Fruit fly (Drosophila melanogaster): Measurements from ENCODE around the gene mora.

mora gene

DNA sequence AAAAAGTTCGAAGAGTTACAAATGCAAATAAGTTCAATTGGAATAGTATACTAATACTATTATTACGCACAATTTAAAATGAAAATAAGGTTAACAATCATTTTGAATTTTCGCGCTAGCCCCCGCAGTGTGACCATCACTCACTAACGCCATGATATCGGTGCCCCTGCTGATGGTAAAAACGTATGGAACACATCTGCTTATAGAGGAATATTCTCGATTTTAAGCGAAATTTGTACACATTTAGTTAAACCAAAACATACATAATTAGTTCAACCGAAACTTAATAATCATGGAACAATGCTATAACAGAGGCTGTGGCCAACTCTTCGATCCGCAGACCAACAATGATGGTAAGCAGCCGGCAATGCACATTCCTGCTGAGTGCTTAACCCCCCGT lies at the start of gene mora:
Gene mora (plus strand): TSS at position 172 of the 400 bp plus-strand sequence.
- TF ChIP-seq CG14711 (tag; optimal IDR thresholded peaks at IDR 0.05) (no peak), pad (GFP tag; optimal IDR thresholded peaks at IDR 0.05) (no peak), Clk (GFP tag; optimal IDR thresholded peaks at IDR 0.05) (no peak), CG5204 (GFP tag; optimal IDR thresholded peaks at IDR 0.05) (no peak)

DNA sequence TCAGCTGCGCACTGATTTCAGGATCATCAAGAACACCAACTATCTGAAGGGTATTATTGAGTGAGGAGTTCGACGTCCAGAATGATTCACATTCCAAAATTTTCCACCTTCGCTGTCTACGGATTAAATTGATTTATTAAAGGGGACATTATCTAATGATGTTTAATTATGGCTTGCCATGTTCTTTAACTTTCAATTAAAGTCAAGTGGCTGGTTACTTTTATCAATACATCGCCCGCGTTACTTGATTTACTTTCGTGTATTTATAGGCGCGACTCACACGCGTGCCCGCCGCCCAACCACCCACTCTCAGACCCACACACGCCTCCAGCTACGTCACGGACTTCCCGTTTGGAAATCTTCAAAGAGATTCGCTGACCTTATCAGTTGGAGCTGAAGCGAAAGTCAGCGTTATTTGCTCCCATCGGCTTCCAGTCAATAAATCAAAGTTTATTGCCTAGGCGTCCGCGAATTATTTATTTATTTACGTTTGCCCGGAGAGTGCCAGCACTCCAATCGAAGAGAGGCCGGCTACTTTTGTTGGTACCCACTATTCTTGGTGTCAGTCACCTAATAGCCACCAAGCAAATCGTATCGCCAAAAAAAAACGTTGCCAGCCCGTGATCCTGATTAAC lies 48.7 kb upstream of the mora start, which contains the start of gene Npc2f:
Gene Npc2f (plus strand): TSS at position 585 of the 635 bp plus-strand sequence.
- TF ChIP-seq CG12768 (GFP tag; optimal IDR thresholded peaks at IDR 0.05) (peak; percentile 1), cic (GFP tag; optimal IDR thresholded peaks at IDR 0.05) (peak; percentile 15), CG7045 (GFP tag; optimal IDR thresholded peaks at IDR 0.05) (no peak), tj (GFP tag; optimal IDR thresholded peaks at IDR 0.05) (no peak), kay (GFP tag; ENCODE audit: borderline replicate concordance) (peak; percentile 4), Crg-1 (GFP tag; optimal IDR thresholded peaks at IDR 0.05) (no peak)

DNA sequence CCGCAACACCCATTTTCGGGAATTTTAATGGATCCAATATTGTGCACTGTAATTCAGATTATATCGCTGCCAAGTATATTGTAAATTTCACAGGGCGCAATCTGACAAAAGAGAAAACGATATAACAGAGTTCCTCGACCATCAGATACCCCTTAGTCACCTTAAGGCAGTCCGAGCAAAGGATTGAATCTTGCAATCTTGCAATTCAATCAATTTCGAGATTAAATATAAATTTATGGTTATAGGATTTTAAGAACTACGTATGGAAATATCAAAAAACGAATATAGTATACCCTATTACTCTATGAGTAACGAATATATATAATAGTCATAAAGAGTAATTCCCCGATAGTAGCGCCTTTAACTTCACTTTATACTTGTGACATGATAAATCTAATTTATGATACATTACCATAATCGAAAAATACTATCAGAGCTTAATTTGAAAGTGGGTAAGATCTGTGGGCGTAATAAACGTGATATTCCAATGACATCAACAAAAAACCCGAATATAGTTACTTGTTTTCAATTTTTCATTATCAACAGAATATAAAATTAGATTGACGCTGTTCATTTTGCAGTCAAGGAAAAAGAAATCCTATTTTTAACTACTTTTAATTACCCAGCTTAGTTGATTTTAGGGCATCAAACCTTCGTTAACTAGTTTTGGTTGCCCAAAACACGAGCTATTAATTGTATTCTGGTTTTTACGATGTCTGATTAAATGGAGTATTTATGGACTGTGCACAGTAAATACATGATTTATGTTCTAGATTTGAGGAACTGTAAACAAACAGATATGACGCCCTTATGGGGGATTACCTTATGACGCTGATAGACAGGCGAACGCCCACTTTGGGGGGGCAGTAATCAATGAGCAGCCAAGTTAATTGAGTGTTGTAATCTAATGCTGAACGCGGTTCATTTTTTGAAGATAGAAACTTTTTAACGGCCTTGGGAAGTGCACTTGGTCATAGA lies 47.4 kb upstream of the mora start:
- TF ChIP-seq pad (GFP tag; optimal IDR thresholded peaks at IDR 0.05) (no peak), CG1620 (GFP tag; optimal IDR thresholded peaks at IDR 0.05) (no peak), CG12768 (GFP tag; optimal IDR thresholded peaks at IDR 0.05) (no peak), tj (GFP tag; optimal IDR thresholded peaks at IDR 0.05) (no peak), CG5204 (GFP tag; optimal IDR thresholded peaks at IDR 0.05) (no peak), cic (GFP tag; optimal IDR thresholded peaks at IDR 0.05) (peak; percentile 54), CG7101 (tag; optimal IDR thresholded peaks at IDR 0.05) (no peak)

- TF ChIP-seq toe (GFP tag; optimal IDR thresholded peaks at IDR 0.05), result no peak
- TF ChIP-seq CG14711 (tag; optimal IDR thresholded peaks at IDR 0.05), result no peak
- TF ChIP-seq CG33017 (tag; optimal IDR thresholded peaks at IDR 0.05), result no peak
- no peak for TF ChIP-seq CG1620 (GFP tag; optimal IDR thresholded peaks at IDR 0.05)
- TF ChIP-seq Hr96 (GFP tag; optimal IDR thresholded peaks at IDR 0.05), result no peak
- TF ChIP-seq cnc (optimal IDR thresholded peaks at IDR 0.05), result no peak
- no peak for TF ChIP-seq Mnt (GFP tag; optimal IDR thresholded peaks at IDR 0.05)
- no peak for TF ChIP-seq kay (GFP tag; ENCODE audit: borderline replicate concordance)
- TF ChIP-seq CG11617 (GFP tag; optimal IDR thresholded peaks at IDR 0.05), result no peak
- no peak for TF ChIP-seq Clk (GFP tag; optimal IDR thresholded peaks at IDR 0.05)
- TF ChIP-seq bab1 (GFP tag; optimal IDR thresholded peaks at IDR 0.05), result no peak
- no peak for TF ChIP-seq cic (GFP tag; optimal IDR thresholded peaks at IDR 0.05)
- TF ChIP-seq CG7045 (GFP tag; optimal IDR thresholded peaks at IDR 0.05), result no peak
- TF ChIP-seq Crg-1 (GFP tag; optimal IDR thresholded peaks at IDR 0.05), result no peak
- no peak for TF ChIP-seq CG7101 (tag; optimal IDR thresholded peaks at IDR 0.05)
- TF ChIP-seq CG12768 (GFP tag; optimal IDR thresholded peaks at IDR 0.05), result no peak
- no peak for TF ChIP-seq pad (GFP tag; optimal IDR thresholded peaks at IDR 0.05)
Observed at dm6 chr3R:24139646-24140130, 46.5 kb upstream of the mora start.

dm6 chr3R:24141013-24141592 lies 45.1 kb upstream of the mora start, which contains the start of gene Kal1:
Gene Kal1, plus strand, starts transcription at chr3R:24141395.
- TF ChIP-seq Clk (GFP tag; optimal IDR thresholded peaks at IDR 0.05) (peak; percentile 51), CG1620 (GFP tag; optimal IDR thresholded peaks at IDR 0.05) (peak; percentile 45), cnc (optimal IDR thresholded peaks at IDR 0.05) (no peak), ovo (GFP tag; optimal IDR thresholded peaks at IDR 0.05) (peak; percentile 23), CG12768 (GFP tag; optimal IDR thresholded peaks at IDR 0.05) (peak; percentile 86), CG33017 (tag; optimal IDR thresholded peaks at IDR 0.05) (peak; percentile 92), CG5204 (GFP tag; optimal IDR thresholded peaks at IDR 0.05) (no peak), CG7101 (tag; optimal IDR thresholded peaks at IDR 0.05) (peak; percentile 93), CG11617 (GFP tag; optimal IDR thresholded peaks at IDR 0.05) (peak; percentile 92), bab1 (GFP tag; optimal IDR thresholded peaks at IDR 0.05) (peak; percentile 97), CG7045 (GFP tag; optimal IDR thresholded peaks at IDR 0.05) (peak; percentile 67), pad (GFP tag; optimal IDR thresholded peaks at IDR 0.05) (peak; percentile 85), CG14711 (tag; optimal IDR thresholded peaks at IDR 0.05) (peak; percentile 88), cic (GFP tag; optimal IDR thresholded peaks at IDR 0.05) (peak; percentile 43), Mnt (GFP tag; optimal IDR thresholded peaks at IDR 0.05) (peak; percentile 56), toe (GFP tag; optimal IDR thresholded peaks at IDR 0.05) (peak; percentile 24), Hr96 (GFP tag; optimal IDR thresholded peaks at IDR 0.05) (peak; percentile 45), Crg-1 (GFP tag; optimal IDR thresholded peaks at IDR 0.05) (peak; percentile 67), kay (GFP tag; ENCODE audit: borderline replicate concordance) (peak; percentile 18), tj (GFP tag; optimal IDR thresholded peaks at IDR 0.05) (peak; percentile 88)

DNA sequence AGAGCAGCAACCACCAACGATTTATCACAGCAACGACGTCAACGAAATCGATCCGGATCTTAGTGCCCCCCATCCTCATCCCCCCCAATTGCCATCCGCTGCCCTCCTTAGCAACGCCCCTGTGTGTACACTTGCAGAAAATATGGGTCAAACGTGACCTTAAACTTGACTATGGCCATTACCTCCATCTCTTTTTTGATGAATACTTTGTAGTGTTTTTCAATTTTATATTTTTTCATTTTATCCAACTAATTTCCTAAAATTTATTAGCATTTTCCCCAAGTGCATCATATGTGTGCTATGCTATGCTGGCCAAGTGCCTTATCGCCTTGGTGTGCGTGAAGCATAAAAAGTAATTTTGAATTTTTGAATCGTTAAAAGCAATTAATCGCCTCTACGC lies 43.2 kb upstream of the mora start:
- no peak for TF ChIP-seq pad (GFP tag; optimal IDR thresholded peaks at IDR 0.05)
- TF ChIP-seq toe (GFP tag; optimal IDR thresholded peaks at IDR 0.05), result no peak
- no peak for TF ChIP-seq bab1 (GFP tag; optimal IDR thresholded peaks at IDR 0.05)
- no peak for TF ChIP-seq CG7045 (GFP tag; optimal IDR thresholded peaks at IDR 0.05)
- no peak for TF ChIP-seq Mnt (GFP tag; optimal IDR thresholded peaks at IDR 0.05)
- no peak for TF ChIP-seq CG14711 (tag; optimal IDR thresholded peaks at IDR 0.05)
- no peak for TF ChIP-seq Clk (GFP tag; optimal IDR thresholded peaks at IDR 0.05)
- no peak for TF ChIP-seq cic (GFP tag; optimal IDR thresholded peaks at IDR 0.05)
- TF ChIP-seq CG5204 (GFP tag; optimal IDR thresholded peaks at IDR 0.05), result no peak
- TF ChIP-seq CG11617 (GFP tag; optimal IDR thresholded peaks at IDR 0.05), result no peak
- no peak for TF ChIP-seq CG1620 (GFP tag; optimal IDR thresholded peaks at IDR 0.05)
- no peak for TF ChIP-seq kay (GFP tag; ENCODE audit: borderline replicate concordance)
